Worm (Caenorhabditis elegans): ENCODE data around the gene str-38.

ce11 chrV:15750130-15750529 is 18.0 kb upstream of the str-38 start, which contains the start of gene str-6:
- TF ChIP-seq him-1 (tag; optimal IDR thresholded peaks at IDR 0.05) (no peak), dao-5 (tag; optimal IDR thresholded peaks at IDR 0.05) (no peak), W03F9.2 (tag; optimal IDR thresholded peaks at IDR 0.05) (no peak)
